Fruit fly (Drosophila melanogaster): ENCODE measurements around the gene CG42450.
A peak's percentile ranks its signal among the peaks of the same experiment; 100 is the strongest.

The CG42450 gene

DNA sequence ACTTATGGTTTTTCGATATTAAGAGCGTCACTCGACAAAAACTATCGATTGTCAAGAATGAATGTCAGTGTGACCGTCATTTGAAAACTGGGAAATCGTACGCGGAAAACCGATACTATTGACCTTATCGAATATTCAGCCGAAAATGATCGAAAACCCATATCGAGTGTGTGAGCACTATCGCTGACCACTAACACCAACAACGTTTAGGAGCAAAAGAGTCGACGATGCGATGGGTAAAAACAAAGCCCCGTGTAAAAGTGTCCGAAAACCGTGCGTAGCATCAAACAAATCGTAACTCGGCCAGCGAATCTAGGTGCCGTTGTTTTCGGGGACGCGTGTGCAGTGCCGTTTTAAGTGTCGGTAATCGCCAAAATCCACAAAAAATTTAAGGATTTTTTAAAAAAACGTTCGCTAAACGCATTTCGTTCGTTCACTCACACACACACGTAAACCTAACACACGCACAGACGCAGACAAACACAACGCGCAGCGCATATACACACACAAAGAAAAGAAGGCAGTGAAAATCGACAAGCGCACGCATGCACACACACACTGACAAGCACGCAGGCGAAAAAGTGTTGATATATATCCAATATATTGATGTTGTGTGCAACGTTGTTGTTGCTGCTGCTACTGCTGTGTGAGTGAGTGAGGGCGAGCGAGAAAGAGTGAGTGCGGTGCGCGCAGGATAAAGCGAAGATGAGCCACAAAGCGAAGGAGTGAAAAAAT, 50.8 kb downstream of the CG42450 start, which contains the start of the genes CG7326 and Dora (continued):
- TF ChIP-seq CG2199 (GFP tag; IDR thresholded peaks at IDR 0.05): no peak
- TF ChIP-seq gce (GFP tag; IDR thresholded peaks at IDR 0.05): no peak
- no peak for TF ChIP-seq run (tag; optimal IDR thresholded peaks at IDR 0.05)
- TF ChIP-seq CG13287 (GFP tag; IDR thresholded peaks at IDR 0.05; ENCODE audit: partially characterized antibody): peak; percentile 96
- peak; percentile 52 for TF ChIP-seq Dp (GFP tag; optimal IDR thresholded peaks at IDR 0.05)
- peak; percentile 56 for TF ChIP-seq Myb (GFP tag; optimal IDR thresholded peaks at IDR 0.05)
- TF ChIP-seq CG8944 (GFP tag; optimal IDR thresholded peaks at IDR 0.05): no peak
- TF ChIP-seq Med (GFP tag): peak; percentile 64
- no peak for TF ChIP-seq repo (GFP tag; optimal IDR thresholded peaks at IDR 0.05)
- TF ChIP-seq CG8765 (GFP tag; IDR thresholded peaks at IDR 0.05): no peak
- TF ChIP-seq lilli (GFP tag; optimal IDR thresholded peaks at IDR 0.05): no peak
- TF ChIP-seq Chrac-16 (GFP tag; optimal IDR thresholded peaks at IDR 0.05): no peak
- no peak for TF ChIP-seq CG15696 (tag; optimal IDR thresholded peaks at IDR 0.05)
- TF ChIP-seq dmrt11E (tag; optimal IDR thresholded peaks at IDR 0.05): peak; percentile 15
- no peak for TF ChIP-seq bab2 (GFP tag; optimal IDR thresholded peaks at IDR 0.05)
- TF ChIP-seq CG2120 (GFP tag; optimal IDR thresholded peaks at IDR 0.05): peak; percentile 25
- no peak for TF ChIP-seq Bteb2 (GFP tag; optimal IDR thresholded peaks at IDR 0.05)
- TF ChIP-seq mam (GFP tag; optimal IDR thresholded peaks at IDR 0.05): no peak
- TF ChIP-seq CG9932 (GFP tag; IDR thresholded peaks at IDR 0.05): no peak; the same call in 1 of the 2 replicates
- TF ChIP-seq jumu (GFP tag; optimal IDR thresholded peaks at IDR 0.05): peak; percentile 23
- TF ChIP-seq pan (optimal IDR thresholded peaks at IDR 0.05): no peak
- TF ChIP-seq pan (GFP tag; optimal IDR thresholded peaks at IDR 0.05 in 1 of 2, IDR thresholded peaks at IDR 0.05 in 1 of 2): no peak
- TF ChIP-seq CG8089 (GFP tag; optimal IDR thresholded peaks at IDR 0.05): no peak
- no peak for TF ChIP-seq Nf-YA (GFP tag; IDR thresholded peaks at IDR 0.05)
- no peak for TF ChIP-seq wdn (GFP tag; IDR thresholded peaks at IDR 0.05)
- peak; percentile 82 for TF ChIP-seq CG15479 (GFP tag; optimal IDR thresholded peaks at IDR 0.05)
- TF ChIP-seq CG5180 (GFP tag; optimal IDR thresholded peaks at IDR 0.05): no peak
- no peak for TF ChIP-seq CG31441 (GFP tag; IDR thresholded peaks at IDR 0.05)
- TF ChIP-seq onecut (GFP tag; IDR thresholded peaks at IDR 0.05): peak; percentile 80
- TF ChIP-seq vfl (GFP tag; optimal IDR thresholded peaks at IDR 0.05): no peak
- TF ChIP-seq psq (GFP tag; optimal IDR thresholded peaks at IDR 0.05): peak; percentile 29
- TF ChIP-seq Nf-YC (tag; optimal IDR thresholded peaks at IDR 0.05): no peak
- no peak for TF ChIP-seq Xbp1 (GFP tag; optimal IDR thresholded peaks at IDR 0.05)
- TF ChIP-seq Hr78 (GFP tag; optimal IDR thresholded peaks at IDR 0.05): no peak
- TF ChIP-seq CG17328 (GFP tag; IDR thresholded peaks at IDR 0.05): no peak
- TF ChIP-seq Dref (GFP tag; IDR thresholded peaks at IDR 0.05): peak; percentile 97
- no peak for TF ChIP-seq CG31224 (GFP tag; IDR thresholded peaks at IDR 0.05)
- TF ChIP-seq CG13624 (GFP tag; optimal IDR thresholded peaks at IDR 0.05): peak; percentile 37
- no peak for TF ChIP-seq Meics (GFP tag; optimal IDR thresholded peaks at IDR 0.05)
- no peak for TF ChIP-seq nau (GFP tag; optimal IDR thresholded peaks at IDR 0.05)
- TF ChIP-seq CG14860 (GFP tag; IDR thresholded peaks at IDR 0.05; ENCODE audit: partially characterized antibody): peak; percentile 90
- TF ChIP-seq HLHmδ (GFP tag; optimal IDR thresholded peaks at IDR 0.05): no peak
- TF ChIP-seq CG1832 (GFP tag; optimal IDR thresholded peaks at IDR 0.05): peak; percentile 72
- TF ChIP-seq crc (GFP tag; optimal IDR thresholded peaks at IDR 0.05): no peak
- no peak for TF ChIP-seq CTCF (GFP tag; optimal IDR thresholded peaks at IDR 0.05)
- TF ChIP-seq abd-A (tag; optimal IDR thresholded peaks at IDR 0.05): no peak
- peak; percentile 97 for TF ChIP-seq pzg (GFP tag; optimal IDR thresholded peaks at IDR 0.05)
- TF ChIP-seq ase (GFP tag; IDR thresholded peaks at IDR 0.05): no peak
- no peak for TF ChIP-seq CG10431 (GFP tag; optimal IDR thresholded peaks at IDR 0.05)
- TF ChIP-seq wek (GFP tag; optimal IDR thresholded peaks at IDR 0.05): peak; percentile 41
- TF ChIP-seq B-H2 (GFP tag; optimal IDR thresholded peaks at IDR 0.05): peak; percentile 32
